Worm (Caenorhabditis elegans) whole organism, L2 larva: Measurements from ENCODE around the gene T04F8.7.

Source experiments
- C34F6.9 ChIP-seq: fragments of 150-350 bp; optimal IDR thresholded peaks from 2 replicates; lab custom pipeline; 2014; ENCODE audit warnings: missing biosample characterization, missing genetic modification characterization
- F13H6.1 ChIP-seq: sonication (generic microtip); optimal IDR thresholded peaks from 2 replicates; lab custom pipeline; 2016; ENCODE audit warnings: missing genetic modification characterization, missing compliant biosample characterization
- R02D3.7 ChIP-seq: fragments of 150-350 bp; optimal IDR thresholded peaks from 2 replicates; lab custom pipeline; 2014; ENCODE audit warnings: missing biosample characterization, missing genetic modification characterization
- Y55F3AM.14 ChIP-seq: fragments of 200-800 bp; sonication (Bioruptor generic); optimal IDR thresholded peaks from 2 replicates; lab custom pipeline; 2018; ENCODE audit warnings: mild to moderate bottlenecking, missing genetic modification characterization, missing compliant biosample characterization
- ZK546.5 ChIP-seq: sonication (generic microtip); optimal IDR thresholded peaks from 2 replicates; lab custom pipeline; 2017; ENCODE audit warnings: missing biosample characterization, missing genetic modification characterization
- alr-1 ChIP-seq: fragments of 150-350 bp; optimal IDR thresholded peaks from 2 replicates; lab custom pipeline; 2014; ENCODE audit warnings: missing biosample characterization, missing genetic modification characterization
- aly-2 ChIP-seq: fragments of 150-350 bp; optimal IDR thresholded peaks from 2 replicates; lab custom pipeline; 2014; ENCODE audit warnings: missing biosample characterization, missing genetic modification characterization
- ama-1 ChIP-seq: fragments of 150-350 bp; optimal IDR thresholded peaks from 2 replicates; lab custom pipeline; 2018; ENCODE audit warnings: inconsistent platforms
- blmp-1 ChIP-seq: sonication (generic microtip); optimal IDR thresholded peaks from 2 replicates; lab custom pipeline; 2017; ENCODE audit warnings: missing genetic modification characterization, mild to moderate bottlenecking, missing compliant biosample characterization, antibody characterized with exemption, moderate library complexity; ENCODE audit not compliant: insufficient read depth
- ceh-16 ChIP-seq: fragments of 150-350 bp; optimal IDR thresholded peaks from 2 replicates; lab custom pipeline; 2014; ENCODE audit warnings: missing biosample characterization, missing genetic modification characterization
- crh-2 ChIP-seq: sonication (generic microtip); optimal IDR thresholded peaks from 2 replicates; lab custom pipeline; 2017; ENCODE audit warnings: missing biosample characterization, missing genetic modification characterization
- dmd-4 ChIP-seq: sonication (generic microtip); optimal IDR thresholded peaks from 2 replicates; lab custom pipeline; 2017; ENCODE audit warnings: missing biosample characterization, missing genetic modification characterization
- elt-1 ChIP-seq: fragments of 150-350 bp; optimal IDR thresholded peaks from 2 replicates; lab custom pipeline; 2014; ENCODE audit warnings: missing biosample characterization, missing genetic modification characterization
- elt-3 ChIP-seq: sonication (generic microtip); optimal IDR thresholded peaks from 2 replicates; lab custom pipeline; 2017; ENCODE audit warnings: missing biosample characterization, missing genetic modification characterization
- gmeb-1 ChIP-seq: fragments of 150-350 bp; optimal IDR thresholded peaks from 2 replicates; lab custom pipeline; 2014; ENCODE audit warnings: missing biosample characterization, missing genetic modification characterization
- lin-11 ChIP-seq: fragments of 150-350 bp; sonication (generic microtip); optimal IDR thresholded peaks from 2 replicates; lab custom pipeline; 2014; ENCODE audit warnings: missing biosample characterization, missing genetic modification characterization, inconsistent platforms, mixed read lengths
- lin-13 ChIP-seq: fragments of 150-350 bp; optimal IDR thresholded peaks from 2 replicates; lab custom pipeline; 2014; ENCODE audit warnings: missing biosample characterization, missing genetic modification reagents, missing genetic modification characterization
- mab-5 ChIP-seq: fragments of 150-350 bp; optimal IDR thresholded peaks from 2 replicates; lab custom pipeline; 2014; ENCODE audit warnings: missing biosample characterization, missing genetic modification characterization
- mbf-1 ChIP-seq: sonication (generic microtip); optimal IDR thresholded peaks from 2 replicates; lab custom pipeline; 2017; ENCODE audit warnings: missing biosample characterization, missing genetic modification characterization
- mdl-1 ChIP-seq, 2 experiments: fragments of 150-350 bp in 1 of 2; sonication (generic microtip) in 1 of 2; optimal IDR thresholded peaks; 2 replicates each; lab custom pipeline; 2017; ENCODE audit warnings: missing biosample characterization in 2 of 2, missing genetic modification characterization in 2 of 2
- nhr-11 ChIP-seq: fragments of 150-350 bp; optimal IDR thresholded peaks from 2 replicates; lab custom pipeline; 2014; ENCODE audit warnings: missing biosample characterization, missing genetic modification characterization
- nhr-12 ChIP-seq: fragments of 150-350 bp; optimal IDR thresholded peaks from 2 replicates; lab custom pipeline; 2014; ENCODE audit warnings: missing biosample characterization, missing genetic modification characterization
- nhr-129 ChIP-seq: fragments of 150-350 bp; optimal IDR thresholded peaks from 2 replicates; lab custom pipeline; 2014; ENCODE audit warnings: missing biosample characterization, missing genetic modification characterization
- nhr-21 ChIP-seq: fragments of 150-350 bp; optimal IDR thresholded peaks from 2 replicates; lab custom pipeline; 2014; ENCODE audit warnings: missing biosample characterization, missing genetic modification characterization
- nhr-23 ChIP-seq: fragments of 150-350 bp; optimal IDR thresholded peaks from 2 replicates; lab custom pipeline; 2014; ENCODE audit warnings: missing biosample characterization, missing genetic modification reagents, missing genetic modification characterization
- nhr-25 ChIP-seq: fragments of 150-350 bp; sonication (generic microtip); optimal IDR thresholded peaks from 3 replicates; lab custom pipeline; 2014; ENCODE audit warnings: missing biosample characterization, missing genetic modification characterization
- nhr-6 ChIP-seq: fragments of 150-350 bp; optimal IDR thresholded peaks from 2 replicates; lab custom pipeline; 2014; ENCODE audit warnings: missing biosample characterization, missing genetic modification characterization
- peb-1 ChIP-seq: fragments of 150-350 bp; optimal IDR thresholded peaks from 2 replicates; lab custom pipeline; 2014; ENCODE audit warnings: missing biosample characterization, missing genetic modification characterization
- sem-4 ChIP-seq: fragments of 150-350 bp; optimal IDR thresholded peaks from 2 replicates; lab custom pipeline; 2014; ENCODE audit warnings: missing biosample characterization, missing genetic modification reagents, missing genetic modification characterization
- skn-1 ChIP-seq: sonication (generic microtip); optimal IDR thresholded peaks from 2 replicates; lab custom pipeline; 2017; ENCODE audit warnings: missing biosample characterization, missing genetic modification characterization
- sma-3 ChIP-seq: sonication (generic microtip); optimal IDR thresholded peaks from 2 replicates; lab custom pipeline; 2016; ENCODE audit warnings: missing genetic modification reagents, missing genetic modification characterization, missing compliant biosample characterization
- snpc-4 ChIP-seq: fragments of 150-350 bp; optimal IDR thresholded peaks from 2 replicates; lab custom pipeline; 2014; ENCODE audit warnings: missing biosample characterization, missing genetic modification characterization
- unc-39 ChIP-seq: fragments of 150-350 bp; optimal IDR thresholded peaks from 2 replicates; lab custom pipeline; 2014; ENCODE audit warnings: missing biosample characterization, missing genetic modification characterization
- unc-62 ChIP-seq: fragments of 150-350 bp; optimal IDR thresholded peaks from 2 replicates; lab custom pipeline; 2014; ENCODE audit warnings: missing biosample characterization, missing genetic modification reagents, missing genetic modification characterization
- zag-1 ChIP-seq: fragments of 150-350 bp; optimal IDR thresholded peaks from 2 replicates; lab custom pipeline; 2014; ENCODE audit warnings: missing biosample characterization, missing genetic modification characterization
- ztf-1 ChIP-seq: fragments of 200-800 bp; sonication (Bioruptor generic); conservative IDR thresholded peaks from 2 replicates; pipeline ENCODE4 v1.3.6; 2022; ENCODE audit warnings: missing genetic modification characterization, missing compliant biosample characterization
- ztf-11 ChIP-seq: sonication (generic microtip); optimal IDR thresholded peaks from 2 replicates; lab custom pipeline; 2017; ENCODE audit warnings: missing biosample characterization, missing genetic modification characterization
- ztf-4 ChIP-seq: fragments of 150-350 bp; optimal IDR thresholded peaks from 2 replicates; lab custom pipeline; 2014; ENCODE audit warnings: missing biosample characterization, missing genetic modification characterization

T04F8.7 gene

DNA sequence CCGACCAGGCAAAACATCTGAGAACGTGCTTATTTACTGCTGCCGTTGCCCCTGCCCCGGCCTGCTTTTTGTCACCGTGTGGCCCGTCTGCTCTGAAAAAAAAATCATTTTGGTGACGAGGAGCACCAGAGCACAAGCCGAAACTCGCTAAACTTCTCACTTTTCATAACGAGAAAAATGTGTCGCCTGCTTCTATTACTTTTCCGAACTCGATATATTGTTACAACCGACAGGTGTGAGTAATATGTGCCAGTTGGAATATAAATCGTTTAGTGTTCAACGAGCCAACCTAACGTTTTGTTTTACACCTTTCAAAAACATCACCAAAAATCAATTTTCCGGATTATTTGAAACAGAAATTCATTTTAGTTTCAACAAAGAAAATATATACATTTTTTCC, 43.1 kb downstream of the T04F8.7 start:
- TF ChIP-seq unc-62 (GFP tag; lab: Kevin White, UChicago) (no peak), elt-3 (no peak), mdl-1 (tag; optimal IDR thresholded peaks at IDR 0.05; lab: Kevin White, UChicago) (no peak), ceh-16 (tag; lab: Kevin White, UChicago) (no peak), nhr-11 (tag; lab: Kevin White, UChicago) (no peak), alr-1 (tag; lab: Kevin White, UChicago) (no peak), nhr-21 (tag; lab: Kevin White, UChicago) (no peak), skn-1 (tag; lab: Kevin White, UChicago) (no peak), dmd-4 (tag; lab: Kevin White, UChicago) (no peak), sma-3 (GFP tag; lab: Kevin White, UChicago) (no peak), nhr-25 (tag; lab: Kevin White, UChicago) (no peak), unc-39 (tag; lab: Kevin White, UChicago) (no peak), F13H6.1 (tag; lab: Kevin White, UChicago) (no peak), R02D3.7 (no peak)

DNA sequence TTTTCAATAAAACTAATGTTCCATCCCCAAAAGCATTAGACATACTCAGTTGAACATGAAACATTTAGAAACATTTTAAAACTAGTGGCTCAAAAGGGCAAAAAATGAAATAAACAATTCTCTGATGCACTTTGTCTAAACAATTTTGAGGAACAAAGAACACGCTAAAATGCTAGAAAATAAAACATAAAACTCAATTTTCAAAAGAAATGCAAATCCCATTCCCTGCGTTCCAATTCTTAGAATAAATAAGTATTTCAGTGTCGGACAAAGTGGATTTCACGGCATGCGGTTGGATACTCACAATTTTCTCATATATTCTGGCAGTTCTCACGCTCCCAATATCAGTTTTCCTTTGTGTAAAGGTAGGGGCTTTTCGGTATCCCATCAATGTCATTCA, 47.5 kb downstream of the T04F8.7 start:
- no peak for TF ChIP-seq blmp-1 (tag; lab: Kevin White, UChicago)
- TF ChIP-seq gmeb-1, result no peak
- no peak for TF ChIP-seq dmd-4 (tag; lab: Kevin White, UChicago)
- no peak for TF ChIP-seq nhr-21 (tag; lab: Kevin White, UChicago)
- no peak for TF ChIP-seq nhr-129 (tag; lab: Kevin White, UChicago)
- no peak for TF ChIP-seq lin-13 (GFP tag; lab: Kevin White, UChicago)
- TF ChIP-seq R02D3.7, result no peak
- TF ChIP-seq mab-5, result no peak
- no peak for TF ChIP-seq sma-3 (GFP tag; lab: Kevin White, UChicago)
- TF ChIP-seq nhr-25 (tag; lab: Kevin White, UChicago), result no peak
- no peak for TF ChIP-seq ztf-11
- no peak for TF ChIP-seq nhr-23 (tag; lab: Kevin White, UChicago)
- TF ChIP-seq zag-1, result no peak
- TF ChIP-seq nhr-12 (tag; lab: Kevin White, UChicago), result no peak
- TF ChIP-seq skn-1 (tag; lab: Kevin White, UChicago), result no peak
- TF ChIP-seq sem-4 (tag; lab: Kevin White, UChicago), result no peak

DNA sequence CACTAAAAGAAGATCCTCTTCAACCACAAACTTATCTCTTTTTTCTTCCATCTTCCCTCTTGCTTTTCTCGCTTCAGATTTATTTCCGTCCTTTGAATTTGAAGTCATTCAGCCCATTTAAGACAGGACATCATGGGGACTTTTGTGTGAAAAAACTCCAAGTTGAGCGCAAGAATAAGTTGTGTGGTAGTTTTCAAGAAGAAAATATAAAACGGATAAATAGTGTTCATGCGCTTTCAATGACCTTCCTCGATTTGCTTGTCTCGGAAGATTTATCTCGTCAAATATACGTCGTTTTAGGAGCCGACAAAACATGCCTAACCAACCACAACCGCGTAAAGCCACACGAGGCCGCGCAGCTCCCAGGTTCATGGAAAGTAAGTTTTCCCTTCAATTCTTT, 48.7 kb downstream of the T04F8.7 start, which contains the start of gene sto-6:
sto-6 (plus strand) TSS at position 301 of the 400 bp plus-strand sequence.
- TF ChIP-seq nhr-21 (tag; lab: Kevin White, UChicago) (no peak), C34F6.9 (tag; lab: Kevin White, UChicago) (no peak), nhr-25 (tag; lab: Kevin White, UChicago) (no peak), lin-13 (GFP tag; lab: Kevin White, UChicago) (no peak), gmeb-1 (no peak), crh-2 (tag; lab: Kevin White, UChicago) (no peak), ceh-16 (tag; lab: Kevin White, UChicago) (no peak), ZK546.5 (no peak), aly-2 (no peak), skn-1 (tag; lab: Kevin White, UChicago) (no peak), peb-1 (tag; lab: Kevin White, UChicago) (no peak), ztf-1 (GFP tag; lab: Robert Waterston, UW) (no peak), zag-1 (no peak)

DNA sequence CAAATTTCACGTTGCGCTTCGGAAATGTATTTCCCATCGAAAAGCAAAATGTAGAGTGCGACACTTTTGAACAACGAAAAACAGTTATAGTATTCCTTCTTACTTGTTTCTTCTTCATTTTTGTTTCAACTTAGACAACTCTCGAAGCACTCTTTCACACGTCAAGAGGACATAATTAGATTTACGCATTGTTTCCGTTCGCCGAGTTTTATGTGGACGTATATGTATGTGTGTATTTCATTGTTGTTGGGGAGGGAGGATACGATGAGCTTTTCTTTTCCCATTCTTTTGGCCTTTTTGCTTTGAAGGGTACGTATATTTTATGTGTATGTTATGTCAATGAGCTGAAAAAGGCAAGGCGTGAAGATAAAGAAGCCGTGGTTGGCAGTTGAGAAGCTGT, 50.3 kb downstream of the T04F8.7 start:
- TF ChIP-seq mab-5, result no peak
- TF ChIP-seq zag-1, result peak; percentile 27
- no peak for TF ChIP-seq C34F6.9 (tag; lab: Kevin White, UChicago)
- TF ChIP-seq elt-3, result no peak
- TF ChIP-seq alr-1 (tag; lab: Kevin White, UChicago), result no peak
- no peak for TF ChIP-seq nhr-6 (tag; lab: Kevin White, UChicago)
- TF ChIP-seq, all 48 proteins: peak for 1

DNA sequence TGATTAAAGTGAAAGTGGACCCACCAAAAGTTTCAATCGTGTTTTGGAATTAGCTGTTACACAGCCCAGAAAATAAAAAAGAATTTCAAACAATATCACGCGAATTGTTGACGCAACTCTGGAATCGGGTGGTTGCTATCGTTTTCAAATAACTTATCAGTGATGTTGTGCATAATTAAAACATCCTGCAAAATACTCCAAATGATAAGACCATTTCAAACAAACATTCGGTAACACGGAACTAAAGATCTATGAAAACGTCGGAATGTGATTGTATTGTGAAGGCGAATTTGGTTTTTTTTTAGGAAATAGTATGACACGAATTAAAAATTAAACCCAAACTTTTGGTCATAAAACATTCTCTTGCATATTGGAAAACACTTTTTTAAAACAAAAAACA, 52.2 kb downstream of the T04F8.7 start, which contains the start of gene spp-30:
spp-30 (minus strand) TSS at position 101 of the 400 bp plus-strand sequence.
- TF ChIP-seq snpc-4, result no peak
- no peak for TF ChIP-seq ztf-4 (tag; lab: Kevin White, UChicago)
- TF ChIP-seq ceh-16 (tag; lab: Kevin White, UChicago), result no peak
- TF ChIP-seq nhr-12 (tag; lab: Kevin White, UChicago), result no peak
- TF ChIP-seq mbf-1 (tag; lab: Kevin White, UChicago), result no peak
- TF ChIP-seq lin-11 (tag; lab: Kevin White, UChicago), result no peak
- TF ChIP-seq gmeb-1, result no peak
- TF ChIP-seq Y55F3AM.14 (GFP tag; lab: Kevin White, UChicago), result no peak
- no peak for TF ChIP-seq blmp-1 (tag; lab: Kevin White, UChicago)
- TF ChIP-seq crh-2 (tag; lab: Kevin White, UChicago), result no peak
- TF ChIP-seq ztf-1 (GFP tag; lab: Robert Waterston, UW), result no peak
- no peak for TF ChIP-seq nhr-25 (tag; lab: Kevin White, UChicago)
- no peak for TF ChIP-seq elt-1 (tag; lab: Kevin White, UChicago)
- TF ChIP-seq ama-1, result no peak
